Worm (Caenorhabditis elegans) whole organism, L2 larva: Measurements from ENCODE around the gene M05D6.9.

Experiments used
- C34F6.9 ChIP-seq: fragments of 150-350 bp; optimal IDR thresholded peaks from 2 replicates; lab custom pipeline; 2014; ENCODE audit warnings: missing biosample characterization, missing genetic modification characterization
- F13H6.1 ChIP-seq: sonication (generic microtip); optimal IDR thresholded peaks from 2 replicates; lab custom pipeline; 2016; ENCODE audit warnings: missing genetic modification characterization, missing compliant biosample characterization
- R02D3.7 ChIP-seq: fragments of 150-350 bp; optimal IDR thresholded peaks from 2 replicates; lab custom pipeline; 2014; ENCODE audit warnings: missing biosample characterization, missing genetic modification characterization
- ZK546.5 ChIP-seq: sonication (generic microtip); optimal IDR thresholded peaks from 2 replicates; lab custom pipeline; 2017; ENCODE audit warnings: missing biosample characterization, missing genetic modification characterization
- ama-1 ChIP-seq: fragments of 150-350 bp; optimal IDR thresholded peaks from 2 replicates; lab custom pipeline; 2018; ENCODE audit warnings: inconsistent platforms
- blmp-1 ChIP-seq: sonication (generic microtip); optimal IDR thresholded peaks from 2 replicates; lab custom pipeline; 2017; ENCODE audit warnings: missing genetic modification characterization, mild to moderate bottlenecking, missing compliant biosample characterization, antibody characterized with exemption, moderate library complexity; ENCODE audit not compliant: insufficient read depth
- ceh-16 ChIP-seq: fragments of 150-350 bp; optimal IDR thresholded peaks from 2 replicates; lab custom pipeline; 2014; ENCODE audit warnings: missing biosample characterization, missing genetic modification characterization
- dmd-4 ChIP-seq: sonication (generic microtip); optimal IDR thresholded peaks from 2 replicates; lab custom pipeline; 2017; ENCODE audit warnings: missing biosample characterization, missing genetic modification characterization
- fos-1 ChIP-seq: fragments of 150-350 bp; optimal IDR thresholded peaks from 2 replicates; lab custom pipeline; 2014; ENCODE audit warnings: missing biosample characterization, missing genetic modification characterization
- gmeb-1 ChIP-seq: fragments of 150-350 bp; optimal IDR thresholded peaks from 2 replicates; lab custom pipeline; 2014; ENCODE audit warnings: missing biosample characterization, missing genetic modification characterization
- lin-11 ChIP-seq: fragments of 150-350 bp; sonication (generic microtip); optimal IDR thresholded peaks from 2 replicates; lab custom pipeline; 2014; ENCODE audit warnings: missing biosample characterization, missing genetic modification characterization, inconsistent platforms, mixed read lengths
- lin-13 ChIP-seq: fragments of 150-350 bp; optimal IDR thresholded peaks from 2 replicates; lab custom pipeline; 2014; ENCODE audit warnings: missing biosample characterization, missing genetic modification reagents, missing genetic modification characterization
- lin-39 ChIP-seq: fragments of 150-350 bp; optimal IDR thresholded peaks from 2 replicates; lab custom pipeline; 2014; ENCODE audit warnings: missing biosample characterization, missing genetic modification reagents, missing genetic modification characterization
- mbf-1 ChIP-seq: sonication (generic microtip); optimal IDR thresholded peaks from 2 replicates; lab custom pipeline; 2017; ENCODE audit warnings: missing biosample characterization, missing genetic modification characterization
- mdl-1 ChIP-seq, 2 experiments: fragments of 150-350 bp in 1 of 2; sonication (generic microtip) in 1 of 2; optimal IDR thresholded peaks; 2 replicates each; lab custom pipeline; 2017; ENCODE audit warnings: missing biosample characterization in 2 of 2, missing genetic modification characterization in 2 of 2
- nhr-11 ChIP-seq: fragments of 150-350 bp; optimal IDR thresholded peaks from 2 replicates; lab custom pipeline; 2014; ENCODE audit warnings: missing biosample characterization, missing genetic modification characterization
- nhr-12 ChIP-seq: fragments of 150-350 bp; optimal IDR thresholded peaks from 2 replicates; lab custom pipeline; 2014; ENCODE audit warnings: missing biosample characterization, missing genetic modification characterization
- nhr-129 ChIP-seq: fragments of 150-350 bp; optimal IDR thresholded peaks from 2 replicates; lab custom pipeline; 2014; ENCODE audit warnings: missing biosample characterization, missing genetic modification characterization
- nhr-21 ChIP-seq: fragments of 150-350 bp; optimal IDR thresholded peaks from 2 replicates; lab custom pipeline; 2014; ENCODE audit warnings: missing biosample characterization, missing genetic modification characterization
- nhr-237 ChIP-seq: fragments of 150-350 bp; optimal IDR thresholded peaks from 2 replicates; lab custom pipeline; 2014; ENCODE audit warnings: missing biosample characterization, missing genetic modification characterization
- nhr-6 ChIP-seq: fragments of 150-350 bp; optimal IDR thresholded peaks from 2 replicates; lab custom pipeline; 2014; ENCODE audit warnings: missing biosample characterization, missing genetic modification characterization
- nhr-77 ChIP-seq: fragments of 150-350 bp; optimal IDR thresholded peaks from 2 replicates; lab custom pipeline; 2014; ENCODE audit warnings: missing biosample characterization, missing genetic modification characterization
- peb-1 ChIP-seq: fragments of 150-350 bp; optimal IDR thresholded peaks from 2 replicates; lab custom pipeline; 2014; ENCODE audit warnings: missing biosample characterization, missing genetic modification characterization
- sem-4 ChIP-seq: fragments of 150-350 bp; optimal IDR thresholded peaks from 2 replicates; lab custom pipeline; 2014; ENCODE audit warnings: missing biosample characterization, missing genetic modification reagents, missing genetic modification characterization
- sma-3 ChIP-seq: sonication (generic microtip); optimal IDR thresholded peaks from 2 replicates; lab custom pipeline; 2016; ENCODE audit warnings: missing genetic modification reagents, missing genetic modification characterization, missing compliant biosample characterization
- sma-9 ChIP-seq, 2 experiments: fragments of 150-350 bp in 1 of 2; sonication (generic microtip) in 1 of 2; optimal IDR thresholded peaks; 2 replicates each; lab custom pipeline; 2014 to 2016; ENCODE audit warnings: missing genetic modification characterization in 2 of 2, mild to moderate bottlenecking in 1 of 2, missing biosample characterization in 1 of 2, missing compliant biosample characterization in 1 of 2, missing genetic modification reagents in 1 of 2, moderate library complexity in 1 of 2
- snpc-4 ChIP-seq: fragments of 150-350 bp; optimal IDR thresholded peaks from 2 replicates; lab custom pipeline; 2014; ENCODE audit warnings: missing biosample characterization, missing genetic modification characterization
- unc-39 ChIP-seq: fragments of 150-350 bp; optimal IDR thresholded peaks from 2 replicates; lab custom pipeline; 2014; ENCODE audit warnings: missing biosample characterization, missing genetic modification characterization
- unc-55 ChIP-seq: fragments of 150-350 bp; sonication (generic microtip); optimal IDR thresholded peaks from 3 replicates; lab custom pipeline; 2014; ENCODE audit warnings: missing biosample characterization, missing genetic modification reagents, missing genetic modification characterization
- unc-62 ChIP-seq: fragments of 150-350 bp; optimal IDR thresholded peaks from 2 replicates; lab custom pipeline; 2014; ENCODE audit warnings: missing biosample characterization, missing genetic modification reagents, missing genetic modification characterization
- zag-1 ChIP-seq: fragments of 150-350 bp; optimal IDR thresholded peaks from 2 replicates; lab custom pipeline; 2014; ENCODE audit warnings: missing biosample characterization, missing genetic modification characterization
- ztf-11 ChIP-seq: sonication (generic microtip); optimal IDR thresholded peaks from 2 replicates; lab custom pipeline; 2017; ENCODE audit warnings: missing biosample characterization, missing genetic modification characterization
- ztf-4 ChIP-seq: fragments of 150-350 bp; optimal IDR thresholded peaks from 2 replicates; lab custom pipeline; 2014; ENCODE audit warnings: missing biosample characterization, missing genetic modification characterization

The M05D6.9 gene

ce11 chrII:8494228-8494717 is at the start of gene M05D6.9:
TSS of gene M05D6.9 (plus strand) at chrII:8494278.
- TF ChIP-seq blmp-1 (tag; lab: Kevin White, UChicago) (peak; percentile 75), unc-55 (GFP tag; lab: Kevin White, UChicago) (no peak), nhr-129 (tag; lab: Kevin White, UChicago) (no peak), unc-39 (tag; lab: Kevin White, UChicago) (no peak), nhr-6 (tag; lab: Kevin White, UChicago) (no peak)

- no peak for TF ChIP-seq unc-62 (GFP tag; lab: Kevin White, UChicago)
- TF ChIP-seq nhr-21 (tag; lab: Kevin White, UChicago): no peak
- TF ChIP-seq gmeb-1 (tag; lab: Kevin White, UChicago): no peak
- TF ChIP-seq ztf-4: no peak
- TF ChIP-seq mbf-1 (tag; lab: Kevin White, UChicago): no peak
- TF ChIP-seq mdl-1 (tag; optimal IDR thresholded peaks at IDR 0.05; lab: Kevin White, UChicago): no peak
- no peak for TF ChIP-seq lin-39 (tag; lab: Kevin White, UChicago)
- TF ChIP-seq sem-4 (tag; lab: Kevin White, UChicago): no peak
- TF ChIP-seq nhr-11 (tag; lab: Kevin White, UChicago): no peak
- TF ChIP-seq lin-13: no peak
- no peak for TF ChIP-seq nhr-12 (tag; lab: Kevin White, UChicago)
These were observed 47.3 kb upstream of the M05D6.9 start, which contains the start of gene cut-3 for ce11 chrII:8446731-8447130. TSS of gene cut-3 (minus strand) at chrII:8446831.

ce11 chrII:8449660-8450118 is 44.4 kb upstream of the M05D6.9 start, which contains the start of gene F22B5.4:
TSS of gene F22B5.4 (plus strand) at chrII:8449710.
- no peak for TF ChIP-seq nhr-21 (tag; lab: Kevin White, UChicago)
- TF ChIP-seq fos-1: peak; percentile 27

- TF ChIP-seq peb-1 (tag; lab: Kevin White, UChicago): no peak
- peak; percentile 19 for TF ChIP-seq C34F6.9
- TF ChIP-seq nhr-129 (tag; lab: Kevin White, UChicago): peak; percentile 67
- TF ChIP-seq sma-9 (GFP tag; optimal IDR thresholded peaks at IDR 0.05; lab: Kevin White, UChicago): peak; percentile 21
- no peak for TF ChIP-seq sma-9 (tag; optimal IDR thresholded peaks at IDR 0.05; lab: Kevin White, UChicago)
These were observed 43.3 kb upstream of the M05D6.9 start for ce11 chrII:8450750-8451149.

ce11 chrII:8451425-8451824 is 42.7 kb upstream of the M05D6.9 start:
- TF ChIP-seq lin-11 (tag; lab: Kevin White, UChicago) (no peak), nhr-21 (tag; lab: Kevin White, UChicago) (no peak), ama-1 (lab: Kevin White, UChicago) (no peak), nhr-237 (tag; lab: Kevin White, UChicago) (no peak), F13H6.1 (tag; lab: Kevin White, UChicago) (no peak), nhr-129 (tag; lab: Kevin White, UChicago) (peak; percentile 18), mbf-1 (tag; lab: Kevin White, UChicago) (no peak), sem-4 (tag; lab: Kevin White, UChicago) (no peak), blmp-1 (tag; lab: Kevin White, UChicago) (no peak), snpc-4 (no peak), ztf-11 (tag; lab: Kevin White, UChicago) (no peak), zag-1 (peak; percentile 6), nhr-77 (tag; lab: Kevin White, UChicago) (no peak), ztf-4 (no peak), R02D3.7 (tag; lab: Kevin White, UChicago) (no peak), lin-39 (tag; lab: Kevin White, UChicago) (no peak), C34F6.9 (peak; percentile 23), sma-3 (GFP tag; lab: Kevin White, UChicago) (no peak), nhr-11 (tag; lab: Kevin White, UChicago) (no peak), ZK546.5 (tag; lab: Kevin White, UChicago) (no peak), ceh-16 (no peak)

- TF ChIP-seq fos-1 (no peak), mdl-1 (tag; optimal IDR thresholded peaks at IDR 0.05; lab: Kevin White, UChicago) (no peak), blmp-1 (tag; lab: Kevin White, UChicago) (no peak), dmd-4 (tag; lab: Kevin White, UChicago) (no peak)
These were observed 39.6 kb upstream of the M05D6.9 start, which contains the start of gene F22B5.5 for ce11 chrII:8454513-8454912. TSS of gene F22B5.5 (minus strand) at chrII:8454613.
